Worm (Caenorhabditis elegans): ENCODE data around the gene T26C11.9.

T26C11.9 gene

DNA sequence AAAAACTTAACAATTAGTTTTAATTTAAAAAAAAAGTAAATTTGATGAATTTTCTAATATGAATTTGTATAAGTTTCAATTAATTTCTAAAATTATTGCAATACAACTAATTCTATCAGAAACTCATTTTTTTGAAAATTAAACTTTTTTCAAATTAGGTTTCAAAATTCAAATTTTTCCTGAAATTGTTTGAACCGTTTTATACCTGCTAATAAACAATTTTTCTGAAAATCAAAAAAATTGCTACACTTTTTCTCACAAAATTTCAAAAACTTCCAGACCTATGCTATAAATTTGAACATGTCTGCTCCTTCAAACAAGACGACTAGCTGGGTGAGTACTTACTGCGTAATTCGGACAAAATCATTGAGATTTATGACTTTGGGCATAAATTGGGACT, 6.8 kb upstream of the T26C11.9 start, which contains the start of gene T26C11.8:
Gene T26C11.8 (plus strand): TSS at position 301 of the 400 bp plus-strand sequence.
- TF ChIP-seq T20F7.1 (GFP tag; optimal IDR thresholded peaks at IDR 0.05) (no peak), ceh-20 (GFP tag; IDR thresholded peaks at IDR 0.05) (no peak), lin-13 (GFP tag; optimal IDR thresholded peaks at IDR 0.05) (no peak), ctbp-1 (GFP tag; IDR thresholded peaks at IDR 0.05) (no peak), zfp-3 (GFP tag; conservative IDR thresholded peaks at IDR 0.05) (no peak), tra-1 (GFP tag; IDR thresholded peaks at IDR 0.05) (no peak), pqm-1 (tag; optimal IDR thresholded peaks at IDR 0.05) (no peak), php-3 (GFP tag; IDR thresholded peaks at IDR 0.05) (no peak), snpc-4 (tag; optimal IDR thresholded peaks at IDR 0.05) (no peak), madf-9 (GFP tag; conservative IDR thresholded peaks at IDR 0.05) (no peak)

DNA sequence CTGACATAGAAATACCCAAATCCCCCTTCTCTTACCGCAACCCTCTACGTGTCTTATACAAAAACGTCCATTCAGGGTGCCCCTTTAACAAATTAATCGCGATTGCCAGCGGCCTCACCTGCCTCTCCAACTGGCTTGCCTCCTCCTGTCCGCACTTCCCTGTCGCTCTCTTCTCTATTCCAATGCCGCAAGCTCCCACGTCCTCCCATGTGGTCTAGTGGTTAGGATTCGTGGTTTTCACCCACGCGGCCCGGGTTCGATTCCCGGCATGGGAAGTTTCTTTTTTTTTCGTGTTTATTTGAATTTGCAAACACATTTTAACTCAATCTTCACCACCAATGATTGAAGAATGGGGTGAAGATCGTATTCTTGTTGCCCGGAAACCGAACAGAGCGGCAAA, 5.0 kb upstream of the T26C11.9 start:
- TF ChIP-seq ama-1 (optimal IDR thresholded peaks at IDR 0.05) (no peak), nhr-11 (tag; optimal IDR thresholded peaks at IDR 0.05) (peak; percentile 20), ceh-20 (GFP tag; IDR thresholded peaks at IDR 0.05) (no peak), lin-29 (GFP tag; IDR thresholded peaks at IDR 0.05) (no peak), zfp-3 (GFP tag; conservative IDR thresholded peaks at IDR 0.05) (0 out of 2 replicates have a peak, but pooled peaks have one; percentile 11), daf-16 (GFP tag; optimal IDR thresholded peaks at IDR 0.05) (peak in 1 of 2 experiments; percentile 43), daf-16 (tag; optimal IDR thresholded peaks at IDR 0.05) (no peak), fkh-10 (GFP tag; optimal IDR thresholded peaks at IDR 0.05) (no peak), arid-1 (GFP tag; conservative IDR thresholded peaks at IDR 0.05) (peak; percentile 72; the same call in 1 of the 2 replicates), lin-13 (GFP tag; optimal IDR thresholded peaks at IDR 0.05) (peak; percentile 28), daf-19 (GFP tag; conservative IDR thresholded peaks at IDR 0.05) (no peak), nhr-102 (tag; optimal IDR thresholded peaks at IDR 0.05) (no peak), madf-5 (GFP tag; IDR thresholded peaks at IDR 0.05) (peak; percentile 62 to 85; a peak in 3 of 4 replicates), snpc-1.2 (GFP tag; IDR thresholded peaks at IDR 0.05) (peak; percentile 78), F44E2.7 (GFP tag; IDR thresholded peaks at IDR 0.05) (no peak), mdt-29 (GFP tag; IDR thresholded peaks at IDR 0.05) (peak; percentile 46; the same call in 1 of the 2 replicates), T20F7.1 (GFP tag; optimal IDR thresholded peaks at IDR 0.05) (no peak), ZK546.5 (tag; optimal IDR thresholded peaks at IDR 0.05) (no peak), ceh-44 (GFP tag; IDR thresholded peaks at IDR 0.05) (0 out of 2 replicates have a peak, but pooled peaks have one; percentile 48), egl-43 (GFP tag; IDR thresholded peaks at IDR 0.05) (peak; percentile 86), tra-1 (GFP tag; IDR thresholded peaks at IDR 0.05) (0 out of 2 replicates have a peak, but pooled peaks have one; percentile 55), nhr-42 (GFP tag; IDR thresholded peaks at IDR 0.05) (peak; percentile 83), lin-1 (GFP tag; IDR thresholded peaks at IDR 0.05) (peak; percentile 57; the same call in 1 of the 2 replicates), hmg-1.1 (GFP tag; IDR thresholded peaks at IDR 0.05) (peak; percentile 84), daf-8 (GFP tag; IDR thresholded peaks at IDR 0.05) (no peak), gei-8 (GFP tag; optimal IDR thresholded peaks at IDR 0.05) (no peak), Y75B8A.6 (GFP tag; IDR thresholded peaks at IDR 0.05) (0 out of 2 replicates have a peak, but pooled peaks have one; percentile 60), T26A8.4 (GFP tag; IDR thresholded peaks at IDR 0.05) (no peak; the same call in 1 of the 2 replicates), nhr-111 (GFP tag; optimal IDR thresholded peaks at IDR 0.05) (peak; percentile 14), rbr-2 (tag; optimal IDR thresholded peaks at IDR 0.05) (peak; percentile 76), ceh-82 (tag; optimal IDR thresholded peaks at IDR 0.05) (no peak), ceh-62 (tag; optimal IDR thresholded peaks at IDR 0.05) (no peak), spr-1 (tag; optimal IDR thresholded peaks at IDR 0.05) (peak; percentile 51), tag-97 (GFP tag; IDR thresholded peaks at IDR 0.05) (0 out of 2 replicates have a peak, but pooled peaks have one; percentile 18), php-3 (GFP tag; IDR thresholded peaks at IDR 0.05) (peak; percentile 74; the same call in 1 of the 2 replicates), ZK337.2 (GFP tag; IDR thresholded peaks at IDR 0.05) (0 out of 2 replicates have a peak, but pooled peaks have one; percentile 39), cey-2 (tag; optimal IDR thresholded peaks at IDR 0.05; ENCODE audit: borderline replicate concordance, insufficient read depth) (no peak), lim-7 (GFP tag; IDR thresholded peaks at IDR 0.05) (peak; percentile 82), ztf-7 (tag; optimal IDR thresholded peaks at IDR 0.05) (peak; percentile 59), mxl-2 (GFP tag; conservative IDR thresholded peaks at IDR 0.05) (0 out of 2 replicates have a peak, but pooled peaks have one; percentile 27), F37D6.2 (tag; optimal IDR thresholded peaks at IDR 0.05) (peak; percentile 57), Y48G9A.11 (GFP tag; IDR thresholded peaks at IDR 0.05) (peak; percentile 47; the same call in 1 of the 2 replicates), lsy-2 (tag; optimal IDR thresholded peaks at IDR 0.05) (peak in 1 of 2 experiments; percentile 39), nhr-76 (tag; optimal IDR thresholded peaks at IDR 0.05) (no peak)
